Worm (Caenorhabditis elegans) whole organism, young adult: ENCODE results near the gene C35D10.10.

Source experiments
- B0336.3 ChIP-seq: fragments of 200-800 bp; sonication (Bioruptor generic); IDR thresholded peaks from 2 replicates; pipeline ENCODE4 v1.3.6; 2022; ENCODE audit warnings: missing genetic modification characterization, missing compliant biosample characterization
- C06A6.2 ChIP-seq: fragments of 200-800 bp; sonication (Bioruptor generic); conservative IDR thresholded peaks from 2 replicates; pipeline ENCODE4 v1.3.6; 2022; ENCODE audit warnings: missing genetic modification characterization, missing compliant biosample characterization
- D2030.7 ChIP-seq: fragments of 200-800 bp; sonication (Bioruptor generic); IDR thresholded peaks from 2 replicates; pipeline ENCODE4 v1.3.6; 2022; ENCODE audit warnings: missing genetic modification reagents, missing genetic modification characterization, missing compliant biosample characterization
- F10E7.11 ChIP-seq: sonication (generic microtip); optimal IDR thresholded peaks from 2 replicates; lab custom pipeline; 2017; ENCODE audit warnings: mild to moderate bottlenecking, missing genetic modification characterization, moderate library complexity, missing compliant biosample characterization
- F22D6.2 ChIP-seq: sonication (generic microtip); optimal IDR thresholded peaks from 2 replicates; lab custom pipeline; 2016; ENCODE audit warnings: mild to moderate bottlenecking, missing genetic modification characterization, missing compliant biosample characterization
- F23B12.7 ChIP-seq: sonication (generic microtip); optimal IDR thresholded peaks from 2 replicates; lab custom pipeline; 2017; ENCODE audit warnings: missing genetic modification characterization, mild to moderate bottlenecking, missing compliant biosample characterization, antibody characterized with exemption, moderate library complexity; ENCODE audit not compliant: insufficient read depth
- F33H1.4 ChIP-seq: fragments of 200-800 bp; sonication (Bioruptor generic); IDR thresholded peaks from 2 replicates; pipeline ENCODE4 v1.3.6; 2022; ENCODE audit warnings: missing genetic modification reagents, missing genetic modification characterization, missing compliant biosample characterization
- F49E8.2 ChIP-seq: sonication (generic microtip); optimal IDR thresholded peaks from 3 replicates; lab custom pipeline; 2017; ENCODE audit warnings: missing genetic modification characterization, mild to moderate bottlenecking, missing compliant biosample characterization, antibody characterized with exemption, moderate library complexity; ENCODE audit not compliant: insufficient read depth
- F57A8.1 ChIP-seq: fragments of 200-800 bp; sonication (Bioruptor generic); optimal IDR thresholded peaks from 2 replicates; lab custom pipeline; 2018; ENCODE audit warnings: mild to moderate bottlenecking, missing genetic modification characterization, moderate library complexity, missing compliant biosample characterization
- Y67H2A.10 ChIP-seq: fragments of 200-800 bp; sonication (Bioruptor generic); conservative IDR thresholded peaks from 2 replicates; pipeline ENCODE4 v1.3.6; 2022; ENCODE audit warnings: missing genetic modification reagents, missing genetic modification characterization, missing compliant biosample characterization
- Y95B8A.8 ChIP-seq: fragments of 200-800 bp; sonication (Bioruptor generic); IDR thresholded peaks from 2 replicates; pipeline ENCODE4 v1.3.6; 2022; ENCODE audit warnings: missing genetic modification reagents, missing genetic modification characterization, missing compliant biosample characterization
- cebp-1 ChIP-seq, 2 experiments: fragments of 200-800 bp in 1 of 2; sonication (Bioruptor generic) in 1 of 2; sonication (generic microtip) in 1 of 2; IDR thresholded peaks in 1 of 2; optimal IDR thresholded peaks in 1 of 2; 2 replicates each; pipeline versions ENCODE4 v1.3.6 to Lab custom; 2017 to 2022; ENCODE audit warnings: missing compliant biosample characterization in 2 of 2, missing genetic modification characterization in 2 of 2, mild to moderate bottlenecking in 1 of 2, missing genetic modification reagents in 1 of 2, moderate library complexity in 1 of 2
- ceh-100 ChIP-seq: fragments of 200-800 bp; sonication (Bioruptor generic); IDR thresholded peaks from 2 replicates; pipeline ENCODE4 v1.3.6; 2022; ENCODE audit warnings: missing genetic modification reagents, missing genetic modification characterization, missing compliant biosample characterization
- ceh-40 ChIP-seq: fragments of 200-800 bp; sonication (Bioruptor generic); IDR thresholded peaks from 2 replicates; pipeline ENCODE4 v1.3.6; 2022; ENCODE audit warnings: missing genetic modification characterization, missing compliant biosample characterization
- ceh-58 ChIP-seq: fragments of 200-800 bp; sonication (Bioruptor generic); IDR thresholded peaks from 2 replicates; pipeline ENCODE4 v1.3.6; 2022; ENCODE audit warnings: missing genetic modification characterization, missing compliant biosample characterization
- ceh-91 ChIP-seq: fragments of 200-800 bp; sonication (Bioruptor generic); IDR thresholded peaks from 2 replicates; pipeline ENCODE4 v1.3.6; 2022; ENCODE audit warnings: missing genetic modification reagents, missing genetic modification characterization, missing compliant biosample characterization
- dox-1 ChIP-seq: fragments of 200-800 bp; sonication (Bioruptor generic); IDR thresholded peaks from 2 replicates; pipeline ENCODE4 v1.3.6; 2022; ENCODE audit warnings: missing genetic modification reagents, missing genetic modification characterization, missing compliant biosample characterization
- ekl-4 ChIP-seq: fragments of 200-800 bp; sonication (Bioruptor generic); IDR thresholded peaks from 2 replicates; pipeline ENCODE4 v1.3.6; 2022; ENCODE audit warnings: missing genetic modification reagents, missing genetic modification characterization, missing compliant biosample characterization
- him-1 ChIP-seq: sonication (generic microtip); optimal IDR thresholded peaks from 2 replicates; lab custom pipeline; 2016; ENCODE audit warnings: missing genotype, missing genetic modification reagents, missing genetic modification characterization, missing compliant biosample characterization
- hmg-1.2 ChIP-seq: fragments of 200-800 bp; sonication (Bioruptor generic); IDR thresholded peaks from 2 replicates; pipeline ENCODE4 v1.3.6; 2022; ENCODE audit warnings: missing genetic modification reagents, missing genetic modification characterization, missing compliant biosample characterization
- hrde-1 ChIP-seq: sonication (generic microtip); optimal IDR thresholded peaks from 2 replicates; lab custom pipeline; 2016; ENCODE audit warnings: missing genetic modification characterization, mild to moderate bottlenecking, missing compliant biosample characterization, moderate library complexity, missing genotype, missing genetic modification reagents, borderline replicate concordance
- let-607 ChIP-seq, 2 experiments: fragments of 200-800 bp in 1 of 2; sonication (Bioruptor generic) in 1 of 2; sonication (generic microtip) in 1 of 2; optimal IDR thresholded peaks; 2 replicates each; lab custom pipeline; 2016 to 2018; ENCODE audit warnings: mild to moderate bottlenecking in 2 of 2, missing compliant biosample characterization in 2 of 2, missing genetic modification characterization in 2 of 2, moderate library complexity in 2 of 2, missing genotype in 1 of 2
- lin-26 ChIP-seq: fragments of 200-800 bp; sonication (Bioruptor generic); IDR thresholded peaks from 2 replicates; pipeline ENCODE4 v1.3.6; 2022; ENCODE audit warnings: missing genetic modification reagents, missing genetic modification characterization, missing compliant biosample characterization
- lin-40 ChIP-seq: sonication (generic microtip); optimal IDR thresholded peaks from 2 replicates; lab custom pipeline; 2016; ENCODE audit warnings: missing genetic modification characterization, mild to moderate bottlenecking, missing compliant biosample characterization, missing genotype, missing genetic modification reagents
- lin-54 ChIP-seq: fragments of 200-800 bp; sonication (Bioruptor generic); optimal IDR thresholded peaks from 2 replicates; lab custom pipeline; 2018; ENCODE audit warnings: mild to moderate bottlenecking, missing genetic modification characterization, missing compliant biosample characterization
- lir-1 ChIP-seq: fragments of 200-800 bp; sonication (Bioruptor generic); conservative IDR thresholded peaks from 2 replicates; pipeline ENCODE4 v1.3.6; 2022; ENCODE audit warnings: missing genetic modification reagents, missing genetic modification characterization, missing compliant biosample characterization
- lsl-1 ChIP-seq: fragments of 200-800 bp; sonication (Bioruptor generic); optimal IDR thresholded peaks from 2 replicates; lab custom pipeline; 2018; ENCODE audit warnings: mild to moderate bottlenecking, missing genetic modification characterization, moderate library complexity, missing compliant biosample characterization
- madf-10 ChIP-seq: sonication (generic microtip); optimal IDR thresholded peaks from 2 replicates; lab custom pipeline; 2016; ENCODE audit warnings: mild to moderate bottlenecking, missing genetic modification characterization, missing compliant biosample characterization
- madf-6 ChIP-seq: fragments of 200-800 bp; sonication (Bioruptor generic); IDR thresholded peaks from 2 replicates; pipeline ENCODE4 v1.3.6; 2022; ENCODE audit warnings: missing genetic modification reagents, missing genetic modification characterization, missing compliant biosample characterization
- madf-8 ChIP-seq: fragments of 200-800 bp; sonication (Bioruptor generic); conservative IDR thresholded peaks from 2 replicates; pipeline ENCODE4 v1.3.6; 2022; ENCODE audit warnings: missing genetic modification reagents, missing genetic modification characterization, missing compliant biosample characterization
- mcd-1 ChIP-seq: fragments of 200-800 bp; sonication (Bioruptor generic); IDR thresholded peaks from 2 replicates; pipeline ENCODE4 v1.3.6; 2022; ENCODE audit warnings: missing genetic modification reagents, missing genetic modification characterization, missing compliant biosample characterization
- nfyb-1 ChIP-seq: fragments of 200-800 bp; sonication (Bioruptor generic); IDR thresholded peaks from 2 replicates; pipeline ENCODE4 v1.3.6; 2022; ENCODE audit warnings: missing genetic modification reagents, missing genetic modification characterization, missing compliant biosample characterization
- nhr-120 ChIP-seq: fragments of 200-800 bp; sonication (Bioruptor generic); IDR thresholded peaks from 2 replicates; pipeline ENCODE4 v1.3.6; 2022; ENCODE audit warnings: missing genetic modification characterization, missing compliant biosample characterization
- nhr-80 ChIP-seq: sonication (generic microtip); optimal IDR thresholded peaks from 2 replicates; lab custom pipeline; 2016; ENCODE audit warnings: missing genetic modification characterization, missing compliant biosample characterization
- nhr-90 ChIP-seq: sonication (generic microtip); optimal IDR thresholded peaks from 2 replicates; lab custom pipeline; 2016; ENCODE audit warnings: missing genotype, mild to moderate bottlenecking, missing genetic modification characterization, missing compliant biosample characterization
- sea-2 ChIP-seq: fragments of 200-800 bp; sonication (Bioruptor generic); IDR thresholded peaks from 2 replicates; pipeline ENCODE4 v1.3.6; 2022; ENCODE audit warnings: missing genetic modification characterization, missing compliant biosample characterization
- snpc-1.1 ChIP-seq: sonication (generic microtip); optimal IDR thresholded peaks from 2 replicates; lab custom pipeline; 2017; ENCODE audit warnings: missing genetic modification characterization, mild to moderate bottlenecking, missing compliant biosample characterization, antibody characterized with exemption, moderate library complexity, missing genotype, missing genetic modification reagents; ENCODE audit not compliant: insufficient read depth
- snpc-1.3 ChIP-seq: sonication (generic microtip); optimal IDR thresholded peaks from 2 replicates; lab custom pipeline; 2017; ENCODE audit warnings: missing genetic modification characterization, mild to moderate bottlenecking, missing compliant biosample characterization, antibody characterized with exemption, moderate library complexity, missing genotype, missing genetic modification reagents; ENCODE audit not compliant: insufficient read depth
- somi-1 ChIP-seq: fragments of 200-800 bp; sonication (Bioruptor generic); optimal IDR thresholded peaks from 2 replicates; lab custom pipeline; 2018; ENCODE audit warnings: mild to moderate bottlenecking, missing genetic modification characterization, missing compliant biosample characterization
- tbp1 ChIP-seq: fragments of 200-800 bp; sonication (Bioruptor generic); optimal IDR thresholded peaks from 2 replicates; lab custom pipeline; 2018; ENCODE audit warnings: mild to moderate bottlenecking, missing genetic modification characterization, missing compliant biosample characterization
- unc-130 ChIP-seq: sonication (generic microtip); optimal IDR thresholded peaks from 2 replicates; lab custom pipeline; 2016; ENCODE audit warnings: missing genetic modification reagents, missing genetic modification characterization, missing compliant biosample characterization
- xnd-1 ChIP-seq: sonication (generic microtip); optimal IDR thresholded peaks from 2 replicates; lab custom pipeline; 2016; ENCODE audit warnings: missing genotype, missing genetic modification reagents, missing genetic modification characterization, missing compliant biosample characterization
- ztf-18 ChIP-seq: sonication (generic microtip); optimal IDR thresholded peaks from 2 replicates; lab custom pipeline; 2016; ENCODE audit warnings: missing genotype, mild to moderate bottlenecking, missing genetic modification characterization, missing compliant biosample characterization
- ztf-22 ChIP-seq: fragments of 200-800 bp; sonication (Bioruptor generic); optimal IDR thresholded peaks from 2 replicates; lab custom pipeline; 2018; ENCODE audit warnings: mild to moderate bottlenecking, missing genetic modification characterization, moderate library complexity, missing compliant biosample characterization
- ztf-3 ChIP-seq: fragments of 200-800 bp; sonication (Bioruptor generic); optimal IDR thresholded peaks from 2 replicates; lab custom pipeline; 2018; ENCODE audit warnings: mild to moderate bottlenecking, missing genetic modification characterization, missing compliant biosample characterization

C35D10.10 gene

ce11 chrIII:4893540-4893939 is 31.9 kb upstream of the C35D10.10 start, which contains the start of gene F26F4.6:
F26F4.6 (minus strand) TSS chrIII:4893640.
- TF ChIP-seq madf-10 (tag; lab: Kevin White, UChicago), result no peak
- no peak for TF ChIP-seq nhr-90 (tag; lab: Kevin White, UChicago)
- TF ChIP-seq cebp-1 (GFP tag; IDR thresholded peaks at IDR 0.05; lab: Robert Waterston, UW), result no peak
- TF ChIP-seq cebp-1 (tag; optimal IDR thresholded peaks at IDR 0.05; lab: Kevin White, UChicago), result no peak
- no peak for TF ChIP-seq D2030.7
- TF ChIP-seq somi-1 (GFP tag; lab: Kevin White, UChicago), result no peak
- no peak for TF ChIP-seq snpc-1.1 (tag; lab: Kevin White, UChicago)
- TF ChIP-seq ztf-22 (GFP tag; lab: Kevin White, UChicago), result no peak
- TF ChIP-seq B0336.3 (GFP tag; lab: Robert Waterston, UW), result no peak
- TF ChIP-seq snpc-1.3 (tag; lab: Kevin White, UChicago), result no peak
- TF ChIP-seq tbp1 (GFP tag; lab: Kevin White, UChicago), result no peak
- TF ChIP-seq F33H1.4, result no peak
- TF ChIP-seq, all 124 proteins: peak for 0

- TF ChIP-seq him-1 (tag; lab: Kevin White, UChicago) (no peak), F49E8.2 (tag; lab: Kevin White, UChicago) (no peak), madf-8 (GFP tag; lab: Robert Waterston, UW) (peak; percentile 72), F22D6.2 (no peak), let-607 (tag; optimal IDR thresholded peaks at IDR 0.05; lab: Kevin White, UChicago) (no peak), F10E7.11 (tag; lab: Kevin White, UChicago) (no peak), mcd-1 (GFP tag; lab: Robert Waterston, UW) (peak; percentile 26; the same call in 1 of the 2 replicates), F23B12.7 (tag; lab: Kevin White, UChicago) (no peak), ztf-3 (no peak), lir-1 (GFP tag; lab: Robert Waterston, UW) (no peak), ztf-22 (GFP tag; lab: Kevin White, UChicago) (no peak), Y67H2A.10 (GFP tag; lab: Robert Waterston, UW) (no peak), ztf-18 (peak; percentile 21), ceh-91 (GFP tag; lab: Robert Waterston, UW) (peak; percentile 66; the same call in 1 of the 2 replicates), dox-1 (GFP tag; lab: Robert Waterston, UW) (0 out of 2 replicates have a peak, but pooled peaks have one; percentile 8), nfyb-1 (GFP tag; lab: Robert Waterston, UW) (no peak), F33H1.4 (peak; percentile 90), hrde-1 (tag; lab: Kevin White, UChicago) (no peak), ceh-100 (GFP tag; lab: Robert Waterston, UW) (no peak), nhr-80 (tag; lab: Kevin White, UChicago) (no peak), lin-26 (GFP tag; lab: Robert Waterston, UW) (no peak), Y95B8A.8 (no peak), unc-130 (GFP tag; lab: Kevin White, UChicago) (no peak), nhr-120 (GFP tag; lab: Robert Waterston, UW) (no peak), ceh-40 (GFP tag; lab: Robert Waterston, UW) (no peak), hmg-1.2 (GFP tag; lab: Robert Waterston, UW) (0 out of 2 replicates have a peak, but pooled peaks have one; percentile 14), madf-6 (GFP tag; lab: Robert Waterston, UW) (peak; percentile 90), snpc-1.1 (tag; lab: Kevin White, UChicago) (no peak), ekl-4 (GFP tag; lab: Robert Waterston, UW) (no peak), xnd-1 (tag; lab: Kevin White, UChicago) (peak; percentile 84), C06A6.2 (GFP tag; lab: Robert Waterston, UW) (no peak), F57A8.1 (GFP tag; lab: Kevin White, UChicago) (no peak), lin-54 (GFP tag; lab: Kevin White, UChicago) (peak; percentile 12), lsl-1 (GFP tag; lab: Kevin White, UChicago) (peak; percentile 95), sea-2 (no peak), lin-40 (no peak), ceh-58 (GFP tag; lab: Robert Waterston, UW) (no peak)
These were observed 29.4 kb upstream of the C35D10.10 start, which contains the start of gene F26F4.5 for ce11 chrIII:4890997-4891396. F26F4.5 (minus strand) TSS chrIII:4891252.
